Fruit fly (Drosophila melanogaster) whole organism, embryonic: Measurements from ENCODE around the gene CG12768.

ENCODE experiments used
- B-H2 ChIP-seq: fragments of 200-800 bp; sonication (Bioruptor generic); optimal IDR thresholded peaks from 2 replicates; lab custom pipeline; 2018; ENCODE audit warnings: missing biosample characterization, mild to moderate bottlenecking, missing genetic modification characterization
- BEAF-32 ChIP-seq: fragments of 200-800 bp; sonication (Bioruptor generic); optimal IDR thresholded peaks from 3 replicates; lab custom pipeline; 2017; ENCODE audit warnings: missing biosample characterization, missing genetic modification characterization, mild to moderate bottlenecking, moderate library complexity, missing genetic modification reagents
- CG10147 ChIP-seq: fragments of 200-800 bp; sonication (Bioruptor generic); optimal IDR thresholded peaks from 2 replicates; lab custom pipeline; 2019; ENCODE audit warnings: missing biosample characterization, mild to moderate bottlenecking, missing genetic modification characterization, moderate library complexity
- CG12391 ChIP-seq: fragments of 200-800 bp; sonication (Bioruptor generic); optimal IDR thresholded peaks from 3 replicates; lab custom pipeline; 2018; ENCODE audit warnings: missing biosample characterization, mild to moderate bottlenecking, missing genetic modification characterization, moderate library complexity
- CG13296 ChIP-seq: fragments of 200-800 bp; sonication (Bioruptor generic); optimal IDR thresholded peaks from 3 replicates; lab custom pipeline; 2018; ENCODE audit warnings: missing biosample characterization, mild to moderate bottlenecking, missing genetic modification characterization
- CG16815 ChIP-seq: fragments of 200-800 bp; sonication (Bioruptor generic); optimal IDR thresholded peaks from 3 replicates; lab custom pipeline; 2017; ENCODE audit warnings: missing biosample characterization, mild to moderate bottlenecking, missing genetic modification characterization
- CG17361 ChIP-seq: fragments of 200-800 bp; sonication (Bioruptor generic); IDR thresholded peaks from 3 replicates; pipeline ENCODE4 v1.3.6; 2022; ENCODE audit warnings: missing biosample characterization, missing genetic modification characterization
- CG17385 ChIP-seq: fragments of 200-800 bp; sonication (Bioruptor generic); optimal IDR thresholded peaks from 3 replicates; lab custom pipeline; 2018; ENCODE audit warnings: missing biosample characterization, mild to moderate bottlenecking, missing genetic modification characterization
- CG18262 ChIP-seq: fragments of 200-800 bp; optimal IDR thresholded peaks from 3 replicates; lab custom pipeline; 2019; ENCODE audit warnings: missing biosample characterization, mild to moderate bottlenecking, missing genetic modification characterization, moderate library complexity
- CG1832 ChIP-seq: fragments of 200-800 bp; sonication (Bioruptor generic); optimal IDR thresholded peaks from 2 replicates; lab custom pipeline; 2017; ENCODE audit warnings: missing biosample characterization, mild to moderate bottlenecking, missing genetic modification characterization, inconsistent platforms
- CG30431 ChIP-seq: fragments of 200-800 bp; sonication (Bioruptor generic); optimal IDR thresholded peaks from 2 replicates; lab custom pipeline; 2017; ENCODE audit warnings: missing biosample characterization, missing genetic modification characterization
- CG33557 ChIP-seq: fragments of 200-800 bp; sonication (Bioruptor generic); optimal IDR thresholded peaks from 2 replicates; lab custom pipeline; 2019; ENCODE audit warnings: missing biosample characterization, mild to moderate bottlenecking, missing genetic modification characterization, moderate library complexity
- CG4328 ChIP-seq: fragments of 200-800 bp; sonication (Bioruptor generic); optimal IDR thresholded peaks from 3 replicates; lab custom pipeline; 2017; ENCODE audit warnings: missing biosample characterization, missing genetic modification reagents, missing genetic modification characterization
- CG43689 ChIP-seq: fragments of 200-800 bp; sonication (Bioruptor generic); IDR thresholded peaks from 2 replicates; pipeline ENCODE4 v1.3.6; 2022; ENCODE audit warnings: missing biosample characterization, missing genetic modification characterization
- CG4730 ChIP-seq: fragments of 200-800 bp; sonication (Bioruptor generic); IDR thresholded peaks from 2 replicates; pipeline ENCODE4 v1.3.6; 2022; ENCODE audit warnings: missing biosample characterization, missing genetic modification characterization
- CG4854 ChIP-seq: fragments of 200-800 bp; sonication (Bioruptor generic); optimal IDR thresholded peaks from 2 replicates; lab custom pipeline; 2016; ENCODE audit warnings: missing biosample characterization, missing genetic modification characterization, inconsistent platforms
- CG6254 ChIP-seq: fragments of 200-800 bp; sonication (Bioruptor generic); optimal IDR thresholded peaks from 3 replicates; lab custom pipeline; 2017; ENCODE audit warnings: mild to moderate bottlenecking, missing biosample characterization, missing genetic modification reagents, missing genetic modification characterization
- CG6654 ChIP-seq: fragments of 200-800 bp; sonication (Bioruptor generic); optimal IDR thresholded peaks from 2 replicates; lab custom pipeline; 2017; ENCODE audit warnings: missing biosample characterization, mild to moderate bottlenecking, missing genetic modification characterization
- CG6689 ChIP-seq: fragments of 200-800 bp; sonication (Bioruptor generic); IDR thresholded peaks from 2 replicates; pipeline ENCODE4 v1.3.6; 2022; ENCODE audit warnings: missing biosample characterization, missing genetic modification characterization
- CG7271 ChIP-seq: fragments of 200-800 bp; sonication (Bioruptor generic); optimal IDR thresholded peaks from 2 replicates; lab custom pipeline; 2018; ENCODE audit warnings: missing biosample characterization, mild to moderate bottlenecking, missing genetic modification characterization, moderate library complexity
- CG7357 ChIP-seq: fragments of 200-800 bp; sonication (Bioruptor generic); IDR thresholded peaks from 3 replicates; pipeline ENCODE4 v1.3.6; 2022; ENCODE audit warnings: missing biosample characterization, missing genetic modification characterization
- CG8944 ChIP-seq: fragments of 200-800 bp; sonication (Bioruptor generic); optimal IDR thresholded peaks from 3 replicates; lab custom pipeline; 2016; ENCODE audit warnings: missing biosample characterization, missing genetic modification characterization
- Fer3 ChIP-seq: fragments of 200-800 bp; sonication (Bioruptor generic); optimal IDR thresholded peaks from 2 replicates; lab custom pipeline; 2018; ENCODE audit warnings: missing biosample characterization, mild to moderate bottlenecking, missing genetic modification characterization, moderate library complexity
- Hmx ChIP-seq: fragments of 200-800 bp; sonication (Bioruptor generic); optimal IDR thresholded peaks from 2 replicates; lab custom pipeline; 2016; ENCODE audit warnings: missing biosample characterization, missing genetic modification characterization
- Hr78 ChIP-seq, 2 experiments: fragments of 200-800 bp in 1 of 2; fragments of >200 bp in 1 of 2; sonication (Bioruptor generic) in 1 of 2; optimal IDR thresholded peaks; 2 replicates each; lab custom pipeline; 2017 to 2019; ENCODE audit warnings: missing biosample characterization in 2 of 2, missing genetic modification characterization in 2 of 2, mild to moderate bottlenecking in 1 of 2, moderate library complexity in 1 of 2
- MBD-R2 ChIP-seq: fragments of 200-800 bp; sonication (Bioruptor generic); IDR thresholded peaks from 2 replicates; pipeline ENCODE4 v1.3.6; 2022; ENCODE audit warnings: missing biosample characterization, missing genetic modification characterization
- NK7.1 ChIP-seq: fragments of 200-800 bp; sonication (Bioruptor generic); optimal IDR thresholded peaks from 3 replicates; lab custom pipeline; 2016; ENCODE audit warnings: missing biosample characterization, missing genetic modification characterization
- Nf-YA ChIP-seq: fragments of 200-800 bp; sonication (Bioruptor generic); IDR thresholded peaks from 2 replicates; pipeline ENCODE4 v1.3.6; 2022; ENCODE audit warnings: missing biosample characterization, missing genetic modification characterization
- Nf-YB ChIP-seq: fragments of 200-800 bp; sonication (Bioruptor generic); optimal IDR thresholded peaks from 3 replicates; lab custom pipeline; 2019; ENCODE audit warnings: missing biosample characterization, mild to moderate bottlenecking, missing genetic modification characterization, moderate library complexity
- NfI ChIP-seq: fragments of 200-800 bp; sonication (Bioruptor generic); optimal IDR thresholded peaks from 3 replicates; lab custom pipeline; 2018; ENCODE audit warnings: missing biosample characterization, mild to moderate bottlenecking, missing genetic modification characterization, moderate library complexity
- Sry-δ ChIP-seq: fragments of 200-800 bp; sonication (Bioruptor generic); optimal IDR thresholded peaks from 2 replicates; lab custom pipeline; 2016; ENCODE audit warnings: missing biosample characterization, missing genetic modification characterization
- Xbp1 ChIP-seq: fragments of 200-800 bp; sonication (Bioruptor generic); optimal IDR thresholded peaks from 3 replicates; lab custom pipeline; 2016; ENCODE audit warnings: missing biosample characterization, mild to moderate bottlenecking, missing genetic modification characterization
- cg ChIP-seq: fragments of 200-800 bp; sonication (Bioruptor generic); optimal IDR thresholded peaks from 3 replicates; lab custom pipeline; 2019; ENCODE audit warnings: missing biosample characterization, mild to moderate bottlenecking, missing genetic modification characterization, moderate library complexity
- chn ChIP-seq: fragments of 200-800 bp; sonication (Bioruptor generic); optimal IDR thresholded peaks from 2 replicates; lab custom pipeline; 2016; ENCODE audit warnings: missing biosample characterization, missing genetic modification characterization
- crc ChIP-seq: fragments of 200-800 bp; sonication (Bioruptor generic); optimal IDR thresholded peaks from 2 replicates; lab custom pipeline; 2016; ENCODE audit warnings: missing biosample characterization, missing genetic modification characterization
- croc ChIP-seq: fragments of 200-800 bp; sonication (Bioruptor generic); conservative IDR thresholded peaks from 3 replicates; pipeline ENCODE4 v1.3.6; 2022; ENCODE audit warnings: missing biosample characterization, missing genetic modification characterization
- gsb-n ChIP-seq: fragments of 200-800 bp; sonication (Bioruptor generic); optimal IDR thresholded peaks from 3 replicates; lab custom pipeline; 2018; ENCODE audit warnings: missing biosample characterization, mild to moderate bottlenecking, missing genetic modification characterization
- ham ChIP-seq: fragments of 200-800 bp; sonication (Bioruptor generic); IDR thresholded peaks from 2 replicates; pipeline ENCODE4 v1.3.6; 2022; ENCODE audit warnings: missing biosample characterization, missing genetic modification characterization
- hbn ChIP-seq: fragments of 200-800 bp; sonication (Bioruptor generic); IDR thresholded peaks from 2 replicates; pipeline ENCODE4 v1.3.6; 2022; ENCODE audit warnings: missing biosample characterization, missing genetic modification characterization; ENCODE audit not compliant: partially characterized antibody
- insv ChIP-seq, 2 experiments: fragments of 200-800 bp; sonication (Bioruptor generic); optimal IDR thresholded peaks; 3 replicates each; lab custom pipeline; 2016 to 2018; ENCODE audit warnings: missing biosample characterization in 2 of 2, missing genetic modification characterization in 2 of 2
- kay ChIP-seq: fragments of 200-800 bp; sonication (Bioruptor generic); optimal IDR thresholded peaks from 2 replicates; lab custom pipeline; 2016; ENCODE audit warnings: missing biosample characterization, missing genetic modification characterization
- lola ChIP-seq, 3 experiments: fragments of >200 bp in 2 of 3; fragments of 200-800 bp in 1 of 3; sonication (Bioruptor generic) in 1 of 3; optimal IDR thresholded peaks; 2 replicates each; lab custom pipeline; 2017 to 2019; ENCODE audit warnings: missing biosample characterization in 3 of 3, missing genetic modification characterization in 3 of 3, mild to moderate bottlenecking in 1 of 3, moderate library complexity in 1 of 3
- ranshi ChIP-seq: fragments of 200-800 bp; sonication (Bioruptor generic); IDR thresholded peaks from 2 replicates; pipeline ENCODE4 v1.3.6; 2022; ENCODE audit warnings: missing biosample characterization, missing genetic modification characterization
- sna ChIP-seq: fragments of 200-800 bp; sonication (Bioruptor generic); IDR thresholded peaks from 2 replicates; pipeline ENCODE4 v1.3.6; 2022; ENCODE audit warnings: missing biosample characterization, missing genetic modification characterization; ENCODE audit not compliant: partially characterized antibody
- sob ChIP-seq: fragments of 200-800 bp; sonication (Bioruptor generic); IDR thresholded peaks from 2 replicates; pipeline ENCODE4 v1.3.6; 2022; ENCODE audit warnings: missing biosample characterization, missing genetic modification characterization
- ttk ChIP-seq: fragments of 200-800 bp; sonication (Bioruptor generic); IDR thresholded peaks from 2 replicates; pipeline ENCODE4 v2.1.2; 2022; ENCODE audit warnings: missing biosample characterization, missing genetic modification characterization
- unpg ChIP-seq: fragments of 200-800 bp; sonication (Bioruptor generic); optimal IDR thresholded peaks from 3 replicates; lab custom pipeline; 2018; ENCODE audit warnings: missing biosample characterization, mild to moderate bottlenecking, missing genetic modification characterization, moderate library complexity
- zfh1 ChIP-seq: fragments of 200-800 bp; sonication (Bioruptor generic); IDR thresholded peaks from 3 replicates; pipeline ENCODE4 v1.3.6; 2022; ENCODE audit warnings: missing biosample characterization, missing genetic modification characterization

CG12768 gene

DNA sequence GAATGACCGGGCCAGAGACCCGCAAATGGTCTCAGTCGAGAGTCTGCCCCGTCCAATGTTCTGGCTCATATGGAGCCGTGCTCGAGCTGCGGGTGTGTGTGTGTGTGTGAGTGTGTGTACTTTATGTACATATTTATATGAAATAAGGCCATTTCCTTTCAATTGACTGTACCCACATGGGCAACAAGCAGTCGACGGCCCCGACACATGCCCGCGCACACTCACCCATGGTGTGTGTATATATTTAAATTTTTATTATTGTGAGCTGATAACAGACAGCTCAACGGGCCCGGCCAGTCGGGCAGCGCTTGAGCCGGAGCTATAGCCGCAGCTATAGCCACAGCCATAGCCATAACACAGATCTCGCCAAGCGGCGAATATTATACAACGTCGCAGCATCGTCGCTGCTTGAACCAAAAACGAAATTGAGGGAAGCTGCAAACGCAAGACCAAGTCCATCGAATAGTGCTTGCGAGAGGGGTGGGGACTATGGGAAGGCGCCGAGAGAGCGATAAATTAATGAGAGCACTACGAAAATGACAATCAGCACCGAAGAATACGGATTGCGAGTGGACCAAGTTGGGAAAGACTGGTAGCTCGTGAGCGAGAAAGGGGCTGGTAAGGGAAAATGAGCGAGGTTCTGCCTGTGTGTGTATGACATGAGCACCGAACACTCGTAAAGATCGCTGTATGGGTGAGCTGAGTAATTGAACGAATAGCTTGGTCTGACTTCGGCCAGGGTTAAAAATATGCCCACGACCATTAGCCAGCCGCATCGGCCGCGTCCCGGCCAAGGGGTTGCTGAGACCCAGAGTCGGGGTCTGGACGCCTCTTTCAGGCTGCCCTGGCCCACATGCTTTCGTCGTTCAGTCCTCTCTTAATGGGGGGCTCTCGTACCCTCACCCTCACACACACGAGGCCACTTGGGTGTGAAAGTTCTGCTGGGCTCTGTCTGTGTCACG, 38.0 kb downstream of the CG12768 start (continued):
- TF ChIP-seq CG8944 (GFP tag; lab: Kevin White, UChicago) (no peak), ranshi (GFP tag; lab: Robert Waterston, UW) (no peak), CG6254 (GFP tag; lab: Kevin White, UChicago) (no peak), CG6689 (GFP tag; lab: Robert Waterston, UW) (no peak), CG10147 (GFP tag; lab: Kevin White, UChicago) (no peak), gsb-n (peak; percentile 2), B-H2 (GFP tag; lab: Kevin White, UChicago) (no peak), Hmx (GFP tag; lab: Kevin White, UChicago) (no peak), Fer3 (tag; lab: Kevin White, UChicago) (no peak), CG30431 (GFP tag; lab: Kevin White, UChicago) (no peak), CG7271 (no peak), cg (GFP tag; lab: Kevin White, UChicago) (peak; percentile 73), CG6654 (GFP tag; lab: Kevin White, UChicago) (no peak), CG7357 (GFP tag; lab: Robert Waterston, UW) (no peak), CG1832 (GFP tag; lab: Kevin White, UChicago) (no peak), chn (peak; percentile 6), CG16815 (GFP tag; lab: Kevin White, UChicago) (no peak), croc (GFP tag; lab: Robert Waterston, UW) (no peak), CG17385 (GFP tag; lab: Kevin White, UChicago) (no peak), sna (GFP tag; lab: Robert Waterston, UW) (peak; percentile 64), unpg (no peak), ham (no peak), crc (no peak), BEAF-32 (GFP tag; lab: Kevin White, UChicago) (no peak), CG43689 (no peak), Hr78 (GFP tag; optimal IDR thresholded peaks at IDR 0.05; lab: Kevin White, UChicago) (no peak), CG13296 (GFP tag; lab: Kevin White, UChicago) (no peak), Xbp1 (no peak), lola (GFP tag; optimal IDR thresholded peaks at IDR 0.05; lab: Kevin White, UChicago) (no peak), CG18262 (tag; lab: Kevin White, UChicago) (no peak), CG17361 (GFP tag; lab: Robert Waterston, UW) (no peak), CG33557 (GFP tag; lab: Kevin White, UChicago) (no peak), sob (no peak), NfI (GFP tag; lab: Kevin White, UChicago) (no peak), hbn (GFP tag; lab: Robert Waterston, UW) (0 out of 2 replicates have a peak, but pooled peaks have one; percentile 15), CG4328 (GFP tag; lab: Kevin White, UChicago) (no peak), Sry-δ (GFP tag; lab: Kevin White, UChicago) (no peak), Nf-YA (GFP tag; lab: Robert Waterston, UW) (no peak), NK7.1 (GFP tag; lab: Kevin White, UChicago) (no peak), CG4854 (GFP tag; lab: Kevin White, UChicago) (no peak), CG12391 (tag; lab: Kevin White, UChicago) (no peak), CG4730 (no peak), insv (GFP tag; optimal IDR thresholded peaks at IDR 0.05; lab: Kevin White, UChicago) (no peak), MBD-R2 (no peak), kay (no peak), Nf-YB (GFP tag; lab: Kevin White, UChicago) (no peak), ttk (GFP tag; lab: Robert Waterston, UW) (no peak), zfh1 (GFP tag; lab: Robert Waterston, UW) (no peak)
